Worm (Caenorhabditis elegans): Measurements from ENCODE around the gene emb-8.

DNA sequence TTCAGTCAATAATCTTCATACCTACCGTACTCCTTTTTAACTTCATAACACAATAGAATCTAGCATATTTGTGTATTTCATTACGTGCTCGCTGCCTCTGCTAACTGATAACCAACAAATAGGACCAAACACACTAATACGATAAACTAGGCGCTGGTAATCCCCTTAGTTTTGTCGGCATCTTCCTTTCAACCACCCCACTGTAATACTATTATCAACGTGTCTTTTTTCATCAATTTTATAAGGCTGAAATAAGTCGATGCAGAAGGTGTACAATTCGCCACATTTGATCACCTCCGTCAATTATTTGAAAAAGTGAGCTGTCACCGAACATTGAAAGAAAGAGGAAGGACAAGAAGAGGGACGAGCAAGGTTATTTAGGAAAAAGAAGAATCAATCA lies 52.0 kb downstream of the emb-8 start:
- TF ChIP-seq nhr-23 (tag; optimal IDR thresholded peaks at IDR 0.05) (no peak), Y55F3AM.14 (GFP tag; optimal IDR thresholded peaks at IDR 0.05) (no peak), snpc-4 (tag; optimal IDR thresholded peaks at IDR 0.05) (no peak), nhr-6 (tag; optimal IDR thresholded peaks at IDR 0.05) (no peak), blmp-1 (tag; optimal IDR thresholded peaks at IDR 0.05; ENCODE audit: insufficient read depth) (no peak), elt-3 (tag; optimal IDR thresholded peaks at IDR 0.05) (no peak), unc-62 (GFP tag; optimal IDR thresholded peaks at IDR 0.05) (no peak)
